Fruit fly (Drosophila melanogaster) whole organism, adult: Measurements from ENCODE around the gene CG32240.
A peak's percentile ranks its signal among the peaks of the same experiment; 100 is the strongest.

Experiments
- CG11617 ChIP-seq: fragments of 200-800 bp; sonication (Bioruptor generic); optimal IDR thresholded peaks from 2 replicates; lab custom pipeline; 2017; ENCODE audit warnings: mild to moderate bottlenecking, missing biosample characterization, missing genetic modification reagents, missing genetic modification characterization
- CG12768 ChIP-seq: fragments of 200-800 bp; sonication (Bioruptor generic); optimal IDR thresholded peaks from 2 replicates; lab custom pipeline; 2017; ENCODE audit warnings: missing biosample characterization, missing genetic modification characterization, mild to moderate bottlenecking, moderate library complexity, missing genetic modification reagents
- CG14711 ChIP-seq: fragments of 200-800 bp; sonication (Bioruptor generic); optimal IDR thresholded peaks from 2 replicates; lab custom pipeline; 2018; ENCODE audit warnings: missing biosample characterization, mild to moderate bottlenecking, missing genetic modification characterization, moderate library complexity
- CG1620 ChIP-seq: fragments of 200-800 bp; sonication (Bioruptor generic); optimal IDR thresholded peaks from 2 replicates; lab custom pipeline; 2016; ENCODE audit warnings: missing biosample characterization, missing genetic modification characterization
- CG33017 ChIP-seq: fragments of 200-800 bp; sonication (Bioruptor generic); optimal IDR thresholded peaks from 2 replicates; lab custom pipeline; 2018; ENCODE audit warnings: missing biosample characterization, mild to moderate bottlenecking, missing genetic modification characterization, moderate library complexity
- CG5204 ChIP-seq: fragments of 200-800 bp; sonication (Bioruptor generic); optimal IDR thresholded peaks from 2 replicates; lab custom pipeline; 2016; ENCODE audit warnings: missing biosample characterization, missing genetic modification characterization
- CG7045 ChIP-seq: fragments of 200-800 bp; sonication (Bioruptor generic); optimal IDR thresholded peaks from 2 replicates; lab custom pipeline; 2017; ENCODE audit warnings: missing biosample characterization, mild to moderate bottlenecking, missing genetic modification characterization
- CG7101 ChIP-seq: fragments of 200-800 bp; sonication (Bioruptor generic); optimal IDR thresholded peaks from 2 replicates; lab custom pipeline; 2018; ENCODE audit warnings: missing biosample characterization, mild to moderate bottlenecking, missing genetic modification characterization, moderate library complexity
- Clk ChIP-seq: fragments of 200-800 bp; sonication (Bioruptor generic); optimal IDR thresholded peaks from 2 replicates; lab custom pipeline; 2017; ENCODE audit warnings: missing biosample characterization, missing genetic modification characterization
- Crg-1 ChIP-seq: fragments of 200-800 bp; sonication (Bioruptor generic); optimal IDR thresholded peaks from 2 replicates; lab custom pipeline; 2016; ENCODE audit warnings: missing biosample characterization, missing genetic modification characterization
- Hr96 ChIP-seq: fragments of 200-800 bp; sonication (Bioruptor generic); optimal IDR thresholded peaks from 2 replicates; lab custom pipeline; 2016; ENCODE audit warnings: missing biosample characterization, missing genetic modification characterization
- Mnt ChIP-seq: fragments of 200-800 bp; sonication (Bioruptor generic); optimal IDR thresholded peaks from 2 replicates; lab custom pipeline; 2016; ENCODE audit warnings: missing biosample characterization, mild to moderate bottlenecking, missing genetic modification characterization
- bab1 ChIP-seq: fragments of 200-800 bp; sonication (Bioruptor generic); optimal IDR thresholded peaks from 3 replicates; lab custom pipeline; 2019; ENCODE audit warnings: missing biosample characterization, mild to moderate bottlenecking, missing genetic modification characterization, moderate library complexity
- cic ChIP-seq: fragments of 200-800 bp; sonication (Bioruptor generic); optimal IDR thresholded peaks from 2 replicates; lab custom pipeline; 2017; ENCODE audit warnings: missing biosample characterization, mild to moderate bottlenecking, missing genetic modification characterization, moderate library complexity
- cnc ChIP-seq, 2 experiments: fragments of >200 bp; optimal IDR thresholded peaks; 2 replicates each; lab custom pipeline; 2017
- kay ChIP-seq: fragments of 200-800 bp; sonication (Bioruptor generic); peaks from one replicate; lab custom pipeline; 2016; ENCODE audit warnings: missing biosample characterization, missing genetic modification characterization, borderline replicate concordance
- ovo ChIP-seq: fragments of 200-800 bp; sonication (Bioruptor generic); optimal IDR thresholded peaks from 2 replicates; lab custom pipeline; 2016; ENCODE audit warnings: missing biosample characterization, missing genetic modification characterization
- pad ChIP-seq: fragments of 200-800 bp; sonication (Bioruptor generic); optimal IDR thresholded peaks from 3 replicates; lab custom pipeline; 2017; ENCODE audit warnings: missing biosample characterization, missing genetic modification characterization, mild to moderate bottlenecking, moderate library complexity, missing genetic modification reagents
- tj ChIP-seq: fragments of 200-800 bp; sonication (Bioruptor generic); optimal IDR thresholded peaks from 3 replicates; lab custom pipeline; 2017; ENCODE audit warnings: missing biosample characterization, mild to moderate bottlenecking, missing genetic modification characterization, moderate library complexity
- toe ChIP-seq: fragments of 200-800 bp; sonication (Bioruptor generic); optimal IDR thresholded peaks from 2 replicates; lab custom pipeline; 2016; ENCODE audit warnings: missing biosample characterization, missing genetic modification characterization

Gene CG32240

dm6 chr3L:4378895-4379294 is 2.5 kb downstream of the CG32240 start:
- TF ChIP-seq CG5204 (GFP tag; lab: Kevin White, UChicago) (no peak), Crg-1 (no peak), bab1 (GFP tag; lab: Kevin White, UChicago) (no peak), CG7101 (tag; lab: Kevin White, UChicago) (no peak), cnc (optimal IDR thresholded peaks at IDR 0.05; lab: Kevin White, UChicago) (no peak), CG7045 (GFP tag; lab: Kevin White, UChicago) (no peak), toe (GFP tag; lab: Kevin White, UChicago) (no peak), CG33017 (tag; lab: Kevin White, UChicago) (no peak), pad (no peak), tj (GFP tag; lab: Kevin White, UChicago) (no peak), ovo (GFP tag; lab: Kevin White, UChicago) (no peak), CG1620 (GFP tag; lab: Kevin White, UChicago) (no peak), CG12768 (GFP tag; lab: Kevin White, UChicago) (no peak), kay (GFP tag; lab: Kevin White, UChicago) (no peak), Mnt (GFP tag; lab: Kevin White, UChicago) (no peak), Hr96 (GFP tag; lab: Kevin White, UChicago) (no peak), cic (GFP tag; lab: Kevin White, UChicago) (no peak)

DNA sequence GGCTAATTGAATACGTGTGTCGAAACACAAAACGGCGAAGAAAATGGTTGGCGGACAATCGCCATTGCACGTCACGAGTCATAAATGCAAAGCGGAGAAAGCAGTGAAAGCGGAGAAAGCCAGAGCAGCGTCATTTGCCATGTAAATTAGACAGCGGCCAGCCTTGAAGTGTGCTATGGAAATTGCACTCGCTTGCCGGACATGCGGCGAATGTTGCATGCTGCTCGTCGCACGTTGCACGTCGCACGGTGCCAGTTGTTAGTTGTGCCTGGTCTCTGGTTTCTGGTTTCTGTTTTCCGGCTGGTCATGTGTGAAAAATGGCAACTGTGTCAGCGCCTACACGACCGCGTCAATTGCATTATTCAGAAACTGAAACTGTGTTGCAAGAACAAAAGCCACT is 3.9 kb downstream of the CG32240 start:
- no peak for TF ChIP-seq cic (GFP tag; lab: Kevin White, UChicago)
- no peak for TF ChIP-seq bab1 (GFP tag; lab: Kevin White, UChicago)
- no peak for TF ChIP-seq pad
- TF ChIP-seq toe (GFP tag; lab: Kevin White, UChicago) = no peak
- no peak for TF ChIP-seq CG1620 (GFP tag; lab: Kevin White, UChicago)
- TF ChIP-seq CG7101 (tag; lab: Kevin White, UChicago) = no peak
- no peak for TF ChIP-seq Hr96 (GFP tag; lab: Kevin White, UChicago)
- TF ChIP-seq Mnt (GFP tag; lab: Kevin White, UChicago) = no peak
- no peak for TF ChIP-seq CG12768 (GFP tag; lab: Kevin White, UChicago)
- no peak for TF ChIP-seq Crg-1

- TF ChIP-seq cnc (optimal IDR thresholded peaks at IDR 0.05; lab: Kevin White, UChicago) (no peak), cic (GFP tag; lab: Kevin White, UChicago) (no peak), CG7101 (tag; lab: Kevin White, UChicago) (no peak), CG7045 (GFP tag; lab: Kevin White, UChicago) (no peak), CG14711 (tag; lab: Kevin White, UChicago) (no peak), kay (GFP tag; lab: Kevin White, UChicago) (no peak), CG11617 (no peak), Mnt (GFP tag; lab: Kevin White, UChicago) (no peak), CG1620 (GFP tag; lab: Kevin White, UChicago) (no peak), toe (GFP tag; lab: Kevin White, UChicago) (no peak), pad (no peak), ovo (GFP tag; lab: Kevin White, UChicago) (no peak), CG12768 (GFP tag; lab: Kevin White, UChicago) (no peak), CG33017 (tag; lab: Kevin White, UChicago) (no peak), Hr96 (GFP tag; lab: Kevin White, UChicago) (no peak), CG5204 (GFP tag; lab: Kevin White, UChicago) (no peak), Clk (no peak), Crg-1 (no peak), tj (GFP tag; lab: Kevin White, UChicago) (no peak)
Measured at dm6 chr3L:4375675-4376366, 5.6 kb downstream of the CG32240 start.

dm6 chr3L:4371978-4372377 is 9.5 kb downstream of the CG32240 start:
- no peak for TF ChIP-seq toe (GFP tag; lab: Kevin White, UChicago)
- no peak for TF ChIP-seq ovo (GFP tag; lab: Kevin White, UChicago)
- no peak for TF ChIP-seq cnc (optimal IDR thresholded peaks at IDR 0.05; lab: Kevin White, UChicago)
- TF ChIP-seq kay (GFP tag; lab: Kevin White, UChicago) = no peak
- TF ChIP-seq CG12768 (GFP tag; lab: Kevin White, UChicago) = no peak
- no peak for TF ChIP-seq CG11617
- TF ChIP-seq Clk = no peak
- TF ChIP-seq CG7101 (tag; lab: Kevin White, UChicago) = no peak
- TF ChIP-seq tj (GFP tag; lab: Kevin White, UChicago) = no peak
- no peak for TF ChIP-seq bab1 (GFP tag; lab: Kevin White, UChicago)
- TF ChIP-seq pad = no peak
- no peak for TF ChIP-seq Mnt (GFP tag; lab: Kevin White, UChicago)
- TF ChIP-seq CG33017 (tag; lab: Kevin White, UChicago) = no peak

DNA sequence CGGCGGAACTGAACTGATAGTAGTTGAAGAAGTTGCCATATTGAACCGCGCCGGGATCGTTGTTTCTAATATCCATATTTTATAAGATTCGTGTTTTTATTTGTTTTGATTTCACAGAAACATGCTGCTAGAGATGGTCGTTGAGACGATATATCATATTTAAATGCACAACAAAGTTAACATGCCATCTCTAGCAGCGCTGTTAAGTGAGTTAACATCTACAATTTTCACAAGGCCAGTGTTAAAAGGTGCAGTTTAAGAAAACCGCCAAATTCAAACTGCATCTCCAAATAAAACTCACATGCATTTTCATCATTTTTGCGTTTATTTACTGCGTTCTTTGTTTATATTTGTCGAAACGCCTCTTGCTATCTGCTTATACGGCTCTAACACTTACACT is 14.1 kb downstream of the CG32240 start, which contains the start of gene CG11342:
Gene CG11342 (minus strand): TSS at position 120 of the 400 bp plus-strand sequence.
- TF ChIP-seq bab1 (GFP tag; lab: Kevin White, UChicago) (peak; percentile 36), kay (GFP tag; lab: Kevin White, UChicago) (peak; percentile 58), CG33017 (tag; lab: Kevin White, UChicago) (no peak), CG7101 (tag; lab: Kevin White, UChicago) (peak; percentile 11)

DNA sequence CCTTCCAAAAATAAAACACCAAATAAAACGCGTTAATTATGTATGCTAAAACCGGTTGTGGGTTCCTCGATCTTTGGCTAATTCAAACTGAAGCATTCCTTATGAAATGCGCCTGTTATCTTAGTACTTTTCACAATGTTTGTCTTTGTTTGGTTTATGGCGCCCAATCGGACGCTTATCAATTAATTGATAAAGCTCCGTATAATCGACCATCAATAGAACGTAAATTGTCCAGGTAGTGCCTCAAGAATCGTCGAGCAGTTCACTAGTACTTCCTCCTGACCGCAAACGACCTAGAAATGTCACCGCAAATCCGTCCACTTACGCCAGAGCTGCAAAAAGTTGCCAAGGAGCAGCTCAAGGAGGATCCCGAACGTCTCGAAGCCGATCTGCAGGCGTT is 16.2 kb downstream of the CG32240 start, which contains the start of gene CG33514:
Gene CG33514 (plus strand): TSS at position 238 of the 400 bp plus-strand sequence.
- TF ChIP-seq cic (GFP tag; lab: Kevin White, UChicago) (peak; percentile 53), CG7101 (tag; lab: Kevin White, UChicago) (no peak)
